Worm (Caenorhabditis elegans): ENCODE measurements around the gene Y75B8A.32.

The Y75B8A.32 gene

DNA sequence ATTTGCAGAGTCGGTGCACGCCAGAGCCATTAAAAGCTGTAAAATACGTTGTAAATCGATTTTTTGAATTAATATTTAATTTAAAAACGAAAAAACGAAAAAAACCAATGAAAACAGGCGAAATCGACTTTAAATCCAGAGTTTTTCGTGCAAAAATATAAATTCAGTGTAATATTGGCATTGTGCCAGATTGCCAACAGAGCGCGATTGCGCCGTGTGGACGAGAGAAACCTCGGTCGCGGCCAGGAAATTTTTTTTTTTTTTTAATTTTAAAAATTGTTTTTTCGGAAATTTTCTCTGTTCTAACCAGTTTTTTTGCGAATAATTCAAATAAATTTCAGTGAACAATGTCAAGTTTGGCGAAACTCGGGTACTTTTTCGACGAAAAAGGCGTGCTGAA lies 7.1 kb downstream of the Y75B8A.32 start, which contains the start of the genes pph-4.1 and Y75B8A.31:
pph-4.1 (minus strand) TSS at position 36 of the 400 bp plus-strand sequence.
Y75B8A.31 (plus strand) TSS at position 342 of the 400 bp plus-strand sequence.
- TF ChIP-seq dpff-1 (tag; optimal IDR thresholded peaks at IDR 0.05) (no peak), ets-4 (GFP tag; optimal IDR thresholded peaks at IDR 0.05) (no peak), F57C9.4 (tag; optimal IDR thresholded peaks at IDR 0.05) (no peak), mxl-1 (tag; optimal IDR thresholded peaks at IDR 0.05) (no peak), snpc-1.3 (tag; optimal IDR thresholded peaks at IDR 0.05; ENCODE audit: insufficient read depth) (peak; percentile 45), Y79H2A.3 (GFP tag; conservative IDR thresholded peaks at IDR 0.05) (no peak), egrh-3 (GFP tag; IDR thresholded peaks at IDR 0.05) (no peak), ama-1 (optimal IDR thresholded peaks at IDR 0.05) (no peak), ama-1 (GFP tag; optimal IDR thresholded peaks at IDR 0.05) (no peak), B0261.1 (tag; optimal IDR thresholded peaks at IDR 0.05) (no peak), lin-54 (GFP tag; optimal IDR thresholded peaks at IDR 0.05) (peak; percentile 80), aptf-3 (GFP tag; IDR thresholded peaks at IDR 0.05) (no peak), nfya-1 (tag; optimal IDR thresholded peaks at IDR 0.05; ENCODE audit: borderline replicate concordance, insufficient read depth) (no peak), somi-1 (GFP tag; optimal IDR thresholded peaks at IDR 0.05) (peak; percentile 13), tlf-1 (GFP tag; optimal IDR thresholded peaks at IDR 0.05) (peak; percentile 58), Y53G8AR.9 (GFP tag; conservative IDR thresholded peaks at IDR 0.05) (peak; percentile 82), lin-35 (GFP tag; optimal IDR thresholded peaks at IDR 0.05) (peak in 1 of 3 experiments; percentile 30), ceh-58 (GFP tag; IDR thresholded peaks at IDR 0.05) (no peak), B0336.3 (GFP tag; IDR thresholded peaks at IDR 0.05) (0 out of 2 replicates have a peak, but pooled peaks have one; percentile 25), lag-1 (GFP tag; IDR thresholded peaks at IDR 0.05) (no peak), unc-62 (GFP tag; optimal IDR thresholded peaks at IDR 0.05) (no peak), lin-26 (GFP tag; IDR thresholded peaks at IDR 0.05) (no peak), ztf-28 (GFP tag; IDR thresholded peaks at IDR 0.05) (peak; percentile 74; the same call in 1 of the 2 replicates), F55B11.4 (tag; optimal IDR thresholded peaks at IDR 0.05; ENCODE audit: borderline replicate concordance, insufficient read depth) (no peak), ceh-40 (GFP tag; IDR thresholded peaks at IDR 0.05) (no peak), ztf-18 (tag; optimal IDR thresholded peaks at IDR 0.05) (peak; percentile 26), ztf-26 (tag; optimal IDR thresholded peaks at IDR 0.05) (peak; percentile 42), dpl-1 (GFP tag; optimal IDR thresholded peaks at IDR 0.05) (peak; percentile 11), B0019.2 (GFP tag; conservative IDR thresholded peaks at IDR 0.05) (peak; percentile 69), nhr-120 (GFP tag; IDR thresholded peaks at IDR 0.05) (no peak), madf-3 (GFP tag; IDR thresholded peaks at IDR 0.05) (peak; percentile 63; the same call in 1 of the 2 replicates), fkh-3 (tag; optimal IDR thresholded peaks at IDR 0.05) (no peak), K12H6.12 (tag; optimal IDR thresholded peaks at IDR 0.05) (peak; percentile 29), sea-2 (GFP tag; IDR thresholded peaks at IDR 0.05) (no peak), sdz-38 (tag; optimal IDR thresholded peaks at IDR 0.05) (no peak), pha-4 (tag; optimal IDR thresholded peaks at IDR 0.05) (peak; percentile 20), cebp-2 (GFP tag; IDR thresholded peaks at IDR 0.05) (no peak), ztf-25 (GFP tag; IDR thresholded peaks at IDR 0.05) (no peak), F33H1.4 (GFP tag; IDR thresholded peaks at IDR 0.05) (peak; percentile 70), ceh-79 (tag; optimal IDR thresholded peaks at IDR 0.05) (no peak), lsy-27 (tag; optimal IDR thresholded peaks at IDR 0.05; ENCODE audit: borderline replicate concordance, insufficient read depth) (no peak), mel-28 (tag; optimal IDR thresholded peaks at IDR 0.05; ENCODE audit: borderline replicate concordance) (no peak), attf-5 (GFP tag; optimal IDR thresholded peaks at IDR 0.05) (peak; percentile 85), egl-44 (GFP tag; IDR thresholded peaks at IDR 0.05) (no peak), F22D6.2 (tag; optimal IDR thresholded peaks at IDR 0.05) (peak; percentile 58), nhr-27 (tag; optimal IDR thresholded peaks at IDR 0.05) (no peak), bed-2 (GFP tag; IDR thresholded peaks at IDR 0.05) (no peak), nfya-2 (GFP tag; IDR thresholded peaks at IDR 0.05) (no peak), ccch-3 (GFP tag; optimal IDR thresholded peaks at IDR 0.05) (no peak), ZK185.1 (tag; optimal IDR thresholded peaks at IDR 0.05; ENCODE audit: poor library complexity, severe bottlenecking) (no peak)
